Worm (Caenorhabditis elegans) whole organism, L4 larva: Measurements from ENCODE around the gene hpo-28.

Source experiments
- D1046.2 ChIP-seq: fragments of 200-800 bp; sonication (Bioruptor generic); IDR thresholded peaks from 2 replicates; pipeline ENCODE4 v1.3.6; 2022; ENCODE audit warnings: missing genetic modification characterization, missing compliant biosample characterization
- F10B5.3 ChIP-seq: sonication (generic microtip); optimal IDR thresholded peaks from 2 replicates; lab custom pipeline; 2016; ENCODE audit warnings: mild to moderate bottlenecking, missing genetic modification characterization, missing compliant biosample characterization
- F26F4.8 ChIP-seq: fragments of 200-800 bp; sonication (Bioruptor generic); conservative IDR thresholded peaks from 2 replicates; pipeline ENCODE4 v1.3.6; 2022; ENCODE audit warnings: missing genetic modification characterization, missing compliant biosample characterization
- F37D6.2 ChIP-seq: sonication (generic microtip); optimal IDR thresholded peaks from 2 replicates; lab custom pipeline; 2016; ENCODE audit warnings: mild to moderate bottlenecking, missing genetic modification characterization, missing compliant biosample characterization
- T20F7.1 ChIP-seq: fragments of 200-800 bp; sonication (Bioruptor generic); optimal IDR thresholded peaks from 2 replicates; lab custom pipeline; 2018; ENCODE audit warnings: mild to moderate bottlenecking, missing genetic modification characterization, missing compliant biosample characterization
- T26A8.4 ChIP-seq: fragments of 200-800 bp; sonication (Bioruptor generic); IDR thresholded peaks from 2 replicates; pipeline ENCODE4 v1.3.6; 2022; ENCODE audit warnings: missing genetic modification characterization, missing compliant biosample characterization
- Y48G9A.11 ChIP-seq: fragments of 200-800 bp; sonication (Bioruptor generic); IDR thresholded peaks from 2 replicates; pipeline ENCODE4 v1.3.6; 2022; ENCODE audit warnings: missing genetic modification reagents, missing genetic modification characterization, missing compliant biosample characterization
- Y75B8A.6 ChIP-seq: fragments of 200-800 bp; sonication (Bioruptor generic); IDR thresholded peaks from 2 replicates; pipeline ENCODE4 v1.3.6; 2022; ENCODE audit warnings: missing genetic modification reagents, missing genetic modification characterization, missing compliant biosample characterization
- ZK337.2 ChIP-seq: fragments of 200-800 bp; sonication (Bioruptor generic); IDR thresholded peaks from 2 replicates; pipeline ENCODE4 v1.3.6; 2022; ENCODE audit warnings: missing genetic modification reagents, missing genetic modification characterization, missing compliant biosample characterization
- aha-1 ChIP-seq: fragments of 150-350 bp; peaks from one replicate; lab custom pipeline; 2014; ENCODE audit warnings: missing biosample characterization, missing genetic modification characterization
- aly-2 ChIP-seq: sonication (generic microtip); optimal IDR thresholded peaks from 2 replicates; lab custom pipeline; 2018; ENCODE audit warnings: missing biosample characterization, missing genetic modification characterization
- attf-4 ChIP-seq: sonication (generic microtip); optimal IDR thresholded peaks from 3 replicates; lab custom pipeline; 2017; ENCODE audit warnings: missing biosample characterization, missing genetic modification characterization
- ceh-20 ChIP-seq: fragments of 200-800 bp; sonication (Bioruptor generic); IDR thresholded peaks from 2 replicates; pipeline ENCODE4 v1.3.6; 2022; ENCODE audit warnings: missing genetic modification reagents, missing genetic modification characterization, missing compliant biosample characterization
- ceh-44 ChIP-seq: fragments of 200-800 bp; sonication (Bioruptor generic); IDR thresholded peaks from 2 replicates; pipeline ENCODE4 v1.3.6; 2022; ENCODE audit warnings: missing genetic modification reagents, missing genetic modification characterization, missing compliant biosample characterization
- ceh-62 ChIP-seq: sonication (generic microtip); optimal IDR thresholded peaks from 2 replicates; lab custom pipeline; 2017; ENCODE audit warnings: missing biosample characterization, missing genetic modification characterization
- ctbp-1 ChIP-seq: fragments of 200-800 bp; sonication (Bioruptor generic); IDR thresholded peaks from 2 replicates; pipeline ENCODE4 v1.3.6; 2022; ENCODE audit warnings: missing genetic modification reagents, missing genetic modification characterization, missing compliant biosample characterization
- daf-16 ChIP-seq, 3 experiments: sonication (generic microtip); optimal IDR thresholded peaks; 2 replicates each; lab custom pipeline; 2016 to 2017; ENCODE audit warnings: missing genetic modification characterization in 3 of 3, missing genetic modification reagents in 3 of 3, mild to moderate bottlenecking in 2 of 3, missing compliant biosample characterization in 2 of 3, missing biosample characterization in 1 of 3, moderate library complexity in 1 of 3
- dmd-6 ChIP-seq: fragments of 200-800 bp; sonication (Bioruptor generic); IDR thresholded peaks from 2 replicates; pipeline ENCODE4 v1.3.6; 2022; ENCODE audit warnings: missing genetic modification reagents, missing genetic modification characterization, missing compliant biosample characterization
- dmd-8 ChIP-seq: fragments of 200-800 bp; sonication (Bioruptor generic); IDR thresholded peaks from 2 replicates; pipeline ENCODE4 v1.3.6; 2022; ENCODE audit warnings: missing genetic modification characterization, missing compliant biosample characterization
- dmd-9 ChIP-seq: fragments of 200-800 bp; sonication (Bioruptor generic); IDR thresholded peaks from 2 replicates; pipeline ENCODE4 v1.3.6; 2022; ENCODE audit warnings: missing genetic modification reagents, missing genetic modification characterization, missing compliant biosample characterization
- dpl-1 ChIP-seq: fragments of 150-350 bp; optimal IDR thresholded peaks from 2 replicates; lab custom pipeline; 2014; ENCODE audit warnings: missing biosample characterization, missing genetic modification reagents, missing genetic modification characterization
- dve-1 ChIP-seq: sonication (generic microtip); optimal IDR thresholded peaks from 2 replicates; lab custom pipeline; 2017; ENCODE audit warnings: antibody characterized with exemption, mild to moderate bottlenecking, missing genetic modification characterization, missing compliant biosample characterization; ENCODE audit not compliant: insufficient read depth
- egl-27 ChIP-seq: sonication (generic microtip); optimal IDR thresholded peaks from 3 replicates; lab custom pipeline; 2017; ENCODE audit warnings: missing biosample characterization, missing genetic modification reagents, missing genetic modification characterization
- egl-43 ChIP-seq: fragments of 200-800 bp; sonication (Bioruptor generic); IDR thresholded peaks from 2 replicates; pipeline ENCODE4 v1.3.6; 2022; ENCODE audit warnings: missing genetic modification reagents, missing genetic modification characterization, missing compliant biosample characterization
- fos-1 ChIP-seq: fragments of 150-350 bp; optimal IDR thresholded peaks from 2 replicates; lab custom pipeline; 2014; ENCODE audit warnings: missing biosample characterization, missing genetic modification characterization
- hif-1 ChIP-seq, 2 experiments: sonication (generic microtip); optimal IDR thresholded peaks; 2 replicates each; lab custom pipeline; 2016 to 2017; ENCODE audit warnings: missing compliant biosample characterization in 2 of 2, missing genetic modification characterization in 2 of 2, missing genetic modification reagents in 2 of 2, missing genotype in 2 of 2, mild to moderate bottlenecking in 1 of 2
- hlh-30 ChIP-seq: sonication (generic microtip); optimal IDR thresholded peaks from 2 replicates; lab custom pipeline; 2017; ENCODE audit warnings: antibody characterized with exemption, mild to moderate bottlenecking, missing genetic modification characterization, missing compliant biosample characterization; ENCODE audit not compliant: insufficient read depth
- jun-1 ChIP-seq: fragments of 150-350 bp; optimal IDR thresholded peaks from 2 replicates; lab custom pipeline; 2014; ENCODE audit warnings: missing biosample characterization, missing genetic modification reagents, missing genetic modification characterization
- lin-1 ChIP-seq: fragments of 200-800 bp; sonication (Bioruptor generic); IDR thresholded peaks from 2 replicates; pipeline ENCODE4 v1.3.6; 2022; ENCODE audit warnings: missing genetic modification reagents, missing genetic modification characterization, missing compliant biosample characterization
- lin-38 ChIP-seq: fragments of 200-800 bp; sonication (Bioruptor generic); IDR thresholded peaks from 2 replicates; pipeline ENCODE4 v1.3.6; 2022; ENCODE audit warnings: missing genetic modification reagents, missing genetic modification characterization, missing compliant biosample characterization
- madf-5 ChIP-seq, 2 experiments: fragments of 200-800 bp; sonication (Bioruptor generic); IDR thresholded peaks; 2 replicates each; pipeline ENCODE4 v1.3.6; 2022; ENCODE audit warnings: missing compliant biosample characterization in 2 of 2, missing genetic modification characterization in 2 of 2
- mxl-2 ChIP-seq: fragments of 200-800 bp; sonication (Bioruptor generic); conservative IDR thresholded peaks from 2 replicates; pipeline ENCODE4 v1.3.6; 2022; ENCODE audit warnings: missing genetic modification reagents, missing genetic modification characterization, missing compliant biosample characterization
- nhr-102 ChIP-seq: sonication (generic microtip); optimal IDR thresholded peaks from 2 replicates; lab custom pipeline; 2016; ENCODE audit warnings: mild to moderate bottlenecking, missing genetic modification characterization, moderate library complexity, missing compliant biosample characterization
- nhr-237 ChIP-seq: sonication (generic microtip); optimal IDR thresholded peaks from 2 replicates; lab custom pipeline; 2017; ENCODE audit warnings: missing biosample characterization, missing genetic modification characterization
- nhr-25 ChIP-seq: sonication (generic microtip); optimal IDR thresholded peaks from 2 replicates; lab custom pipeline; 2017; ENCODE audit warnings: missing genetic modification characterization, mild to moderate bottlenecking, missing compliant biosample characterization, antibody characterized with exemption, moderate library complexity, borderline replicate concordance; ENCODE audit not compliant: insufficient read depth
- nhr-48 ChIP-seq: sonication (generic microtip); optimal IDR thresholded peaks from 2 replicates; lab custom pipeline; 2016; ENCODE audit warnings: mild to moderate bottlenecking, missing genetic modification characterization, missing compliant biosample characterization
- nhr-6 ChIP-seq: fragments of 150-350 bp; optimal IDR thresholded peaks from 2 replicates; lab custom pipeline; 2014; ENCODE audit warnings: missing biosample characterization, missing genetic modification characterization
- rbr-2 ChIP-seq: sonication (generic microtip); optimal IDR thresholded peaks from 2 replicates; lab custom pipeline; 2016; ENCODE audit warnings: missing genotype, missing genetic modification characterization, missing compliant biosample characterization
- sdz-12 ChIP-seq: fragments of 200-800 bp; sonication (Bioruptor generic); optimal IDR thresholded peaks from 2 replicates; lab custom pipeline; 2018; ENCODE audit warnings: mild to moderate bottlenecking, missing genetic modification characterization, missing compliant biosample characterization
- set-16 ChIP-seq: fragments of 200-800 bp; sonication (Bioruptor generic); IDR thresholded peaks from 2 replicates; pipeline ENCODE4 v1.3.6; 2022; ENCODE audit warnings: missing genetic modification reagents, missing genetic modification characterization, missing compliant biosample characterization
- skn-1 ChIP-seq: fragments of 150-350 bp; optimal IDR thresholded peaks from 2 replicates; lab custom pipeline; 2014; ENCODE audit warnings: missing biosample characterization, missing genetic modification characterization
- snpc-1.2 ChIP-seq: fragments of 200-800 bp; sonication (Bioruptor generic); IDR thresholded peaks from 2 replicates; pipeline ENCODE4 v1.3.6; 2022; ENCODE audit warnings: missing genetic modification reagents, missing genetic modification characterization, missing compliant biosample characterization
- spr-3 ChIP-seq: fragments of 200-800 bp; sonication (Bioruptor generic); optimal IDR thresholded peaks from 2 replicates; lab custom pipeline; 2018; ENCODE audit warnings: mild to moderate bottlenecking, missing genetic modification characterization, missing compliant biosample characterization
- tag-97 ChIP-seq: fragments of 200-800 bp; sonication (Bioruptor generic); IDR thresholded peaks from 2 replicates; pipeline ENCODE4 v1.3.6; 2022; ENCODE audit warnings: missing genetic modification characterization, missing compliant biosample characterization
- unc-39 ChIP-seq: sonication (generic microtip); optimal IDR thresholded peaks from 2 replicates; lab custom pipeline; 2017; ENCODE audit warnings: missing biosample characterization, missing genetic modification characterization
- unc-62 ChIP-seq, 3 experiments: fragments of 150-350 bp in 1 of 3; sonication (generic microtip); optimal IDR thresholded peaks in 2 of 3; peaks in 1 of 3; 1 replicate in 1 of 3; 2 replicates in 2 of 3; lab custom pipeline; 2014 to 2017; ENCODE audit warnings: missing biosample characterization in 3 of 3, missing genetic modification characterization in 3 of 3, missing genetic modification reagents in 3 of 3, missing genotype in 1 of 3
- vab-7 ChIP-seq: fragments of 200-800 bp; sonication (Bioruptor generic); IDR thresholded peaks from 2 replicates; pipeline ENCODE4 v1.3.6; 2022; ENCODE audit warnings: missing genetic modification reagents, missing genetic modification characterization, missing compliant biosample characterization
- zfp-2 ChIP-seq: sonication (generic microtip); optimal IDR thresholded peaks from 2 replicates; lab custom pipeline; 2016; ENCODE audit warnings: mild to moderate bottlenecking, missing genetic modification characterization, missing compliant biosample characterization
- zip-11 ChIP-seq: fragments of 200-800 bp; sonication (Bioruptor generic); IDR thresholded peaks from 2 replicates; pipeline ENCODE4 v1.3.6; 2022; ENCODE audit warnings: missing genetic modification characterization, missing compliant biosample characterization

hpo-28 gene

DNA sequence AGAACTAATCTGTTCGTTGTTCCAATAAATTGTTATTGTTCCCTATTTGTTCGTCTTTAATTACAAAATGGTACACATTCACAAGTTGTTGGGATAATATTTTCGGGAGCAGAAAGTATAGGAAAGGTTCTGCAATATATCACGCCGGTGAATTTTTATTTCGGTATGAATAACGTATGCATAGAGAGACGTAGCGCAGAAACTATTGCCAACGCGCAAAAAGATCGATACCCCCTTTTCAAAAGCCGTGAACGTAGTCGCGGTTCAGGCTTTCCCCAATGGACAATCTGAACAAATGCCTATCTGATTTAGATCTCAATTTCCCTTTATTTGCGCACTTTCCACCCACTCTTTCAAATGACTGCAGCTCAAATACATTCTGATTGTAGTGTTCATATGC is 29.0 kb downstream of the hpo-28 start, which contains the start of gene pst-2 (continued):
- TF ChIP-seq lin-1 (no peak), zip-11 (no peak), ctbp-1 (GFP tag; lab: Robert Waterston, UW) (no peak), T20F7.1 (GFP tag; lab: Kevin White, UChicago) (no peak), nhr-25 (tag; lab: Kevin White, UChicago) (no peak), mxl-2 (GFP tag; lab: Robert Waterston, UW) (no peak), nhr-102 (tag; lab: Kevin White, UChicago) (no peak), attf-4 (tag; lab: Kevin White, UChicago) (no peak), rbr-2 (no peak), unc-62 (GFP tag; optimal IDR thresholded peaks at IDR 0.05 in 1 of 2; lab: Kevin White, UChicago) (no peak), unc-62 (tag; optimal IDR thresholded peaks at IDR 0.05; lab: Kevin White, UChicago) (no peak), sdz-12 (GFP tag; lab: Kevin White, UChicago) (no peak), vab-7 (GFP tag; lab: Robert Waterston, UW) (no peak), ceh-62 (tag; lab: Kevin White, UChicago) (no peak), lin-38 (GFP tag; lab: Robert Waterston, UW) (peak; percentile 77), skn-1 (tag; lab: Kevin White, UChicago) (no peak), ZK337.2 (GFP tag; lab: Robert Waterston, UW) (no peak), F37D6.2 (tag; lab: Kevin White, UChicago) (no peak), jun-1 (tag; lab: Kevin White, UChicago) (no peak), ceh-20 (GFP tag; lab: Robert Waterston, UW) (no peak), dmd-8 (GFP tag; lab: Robert Waterston, UW) (0 out of 2 replicates have a peak, but pooled peaks have one; percentile 16), hlh-30 (no peak), T26A8.4 (no peak), F26F4.8 (GFP tag; lab: Robert Waterston, UW) (no peak), dmd-6 (GFP tag; lab: Robert Waterston, UW) (no peak), D1046.2 (GFP tag; lab: Robert Waterston, UW) (no peak), snpc-1.2 (peak; percentile 21; the same call in 1 of the 2 replicates), hif-1 (tag; optimal IDR thresholded peaks at IDR 0.05; lab: Kevin White, UChicago) (no peak), daf-16 (GFP tag; optimal IDR thresholded peaks at IDR 0.05; lab: Kevin White, UChicago) (no peak), daf-16 (tag; optimal IDR thresholded peaks at IDR 0.05; lab: Kevin White, UChicago) (no peak), Y48G9A.11 (GFP tag; lab: Robert Waterston, UW) (peak; percentile 69)

DNA sequence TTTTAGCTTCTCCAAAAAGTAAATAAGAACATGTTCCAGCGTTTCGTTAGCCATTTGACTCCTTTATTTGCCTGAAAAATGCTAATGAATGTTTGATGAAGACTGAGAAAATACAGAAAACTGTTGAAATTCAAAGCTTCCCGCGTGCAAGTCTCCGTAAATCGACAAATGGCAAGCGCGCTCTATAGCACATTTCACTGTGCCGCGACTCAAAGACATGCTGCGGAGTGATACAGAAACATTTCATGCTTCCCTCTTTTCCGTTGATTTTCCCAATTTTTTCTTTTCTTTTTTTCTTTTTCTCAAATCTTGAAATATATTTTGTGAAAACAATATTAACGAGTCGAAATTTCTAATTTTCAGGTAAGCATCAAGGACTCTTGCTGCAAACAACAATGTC is 30.2 kb downstream of the hpo-28 start, which contains the start of the genes ska-3 and rps-12:
TSS of gene ska-3 (minus strand) at position 71 of the 400 bp plus-strand sequence.
TSS of gene rps-12 (plus strand) at position 364 of the 400 bp plus-strand sequence.
- TF ChIP-seq spr-3 (GFP tag; lab: Kevin White, UChicago) = peak; percentile 94
- no peak for TF ChIP-seq F26F4.8 (GFP tag; lab: Robert Waterston, UW)
- peak; percentile 88 for TF ChIP-seq Y48G9A.11 (GFP tag; lab: Robert Waterston, UW)
- peak; percentile 100 for TF ChIP-seq dve-1
- TF ChIP-seq set-16 (GFP tag; lab: Robert Waterston, UW) = peak; percentile 23; the same call in 1 of the 2 replicates
- TF ChIP-seq madf-5 (GFP tag; IDR thresholded peaks at IDR 0.05; lab: Robert Waterston, UW) = peak in 1 of 2 experiments; percentile 42; a peak in 1 of 4 replicates
- peak; percentile 99 for TF ChIP-seq zfp-2 (tag; lab: Kevin White, UChicago)
- TF ChIP-seq egl-43 (GFP tag; lab: Robert Waterston, UW) = peak; percentile 89
- peak; percentile 99 for TF ChIP-seq dpl-1
- peak; percentile 88 for TF ChIP-seq Y75B8A.6
- peak; percentile 98 for TF ChIP-seq dmd-6 (GFP tag; lab: Robert Waterston, UW)
- peak; percentile 100 for TF ChIP-seq aha-1 (tag; lab: Kevin White, UChicago)
- TF ChIP-seq egl-27 (tag; lab: Kevin White, UChicago) = no peak
- TF ChIP-seq F10B5.3 (tag; lab: Kevin White, UChicago) = peak; percentile 72
- peak; percentile 99 for TF ChIP-seq nhr-6 (tag; lab: Kevin White, UChicago)
- no peak for TF ChIP-seq unc-39 (tag; lab: Kevin White, UChicago)
- no peak for TF ChIP-seq tag-97 (GFP tag; lab: Robert Waterston, UW)
- peak; percentile 95 for TF ChIP-seq ctbp-1 (GFP tag; lab: Robert Waterston, UW)
- TF ChIP-seq aly-2 (tag; lab: Kevin White, UChicago) = no peak
- TF ChIP-seq nhr-237 (tag; lab: Kevin White, UChicago) = peak; percentile 67
- no peak for TF ChIP-seq ceh-44 (GFP tag; lab: Robert Waterston, UW)
- TF ChIP-seq T26A8.4 = peak; percentile 97
- TF ChIP-seq fos-1 (tag; lab: Kevin White, UChicago) = peak; percentile 55
- TF ChIP-seq vab-7 (GFP tag; lab: Robert Waterston, UW) = peak; percentile 88
- TF ChIP-seq nhr-48 (tag; lab: Kevin White, UChicago) = peak; percentile 84
- peak; percentile 98 for TF ChIP-seq hlh-30
- peak; percentile 96 for TF ChIP-seq dmd-9 (GFP tag; lab: Robert Waterston, UW)
